Fruit fly (Drosophila melanogaster): ENCODE measurements around the gene Abcd3.
A peak's percentile ranks its signal among the peaks of the same experiment; 100 is the strongest.

The Abcd3 gene

dm6 chrX:19730844-19731243, 19.7 kb upstream of the Abcd3 start, which contains the start of gene AP-1-2beta (continued):
- TF ChIP-seq Chrac-16 (GFP tag; optimal IDR thresholded peaks at IDR 0.05), result no peak
- no peak for TF ChIP-seq bab2 (GFP tag; optimal IDR thresholded peaks at IDR 0.05)
- TF ChIP-seq CG2120 (GFP tag; optimal IDR thresholded peaks at IDR 0.05), result no peak
- TF ChIP-seq CG7745 (tag; optimal IDR thresholded peaks at IDR 0.05), result no peak
- no peak for TF ChIP-seq ac (GFP tag; optimal IDR thresholded peaks at IDR 0.05)
- TF ChIP-seq tin (GFP tag; optimal IDR thresholded peaks at IDR 0.05), result no peak
- TF ChIP-seq jigr1 (GFP tag; IDR thresholded peaks at IDR 0.05), result no peak
- no peak for TF ChIP-seq sc (optimal IDR thresholded peaks at IDR 0.05)
- no peak for TF ChIP-seq sc (GFP tag; optimal IDR thresholded peaks at IDR 0.05)
- no peak for TF ChIP-seq ERR (GFP tag; optimal IDR thresholded peaks at IDR 0.05)
- no peak for TF ChIP-seq gem (tag; optimal IDR thresholded peaks at IDR 0.05)
- no peak for TF ChIP-seq CG3407 (GFP tag; optimal IDR thresholded peaks at IDR 0.05)
- TF ChIP-seq CG11456 (GFP tag; IDR thresholded peaks at IDR 0.05), result no peak
- TF ChIP-seq run (tag; optimal IDR thresholded peaks at IDR 0.05), result no peak
- TF ChIP-seq MBD-R2 (GFP tag; IDR thresholded peaks at IDR 0.05), result peak; percentile 44; the same call in 1 of the 2 replicates
- TF ChIP-seq Nf-YB (GFP tag; optimal IDR thresholded peaks at IDR 0.05), result no peak
- TF ChIP-seq grau (tag; optimal IDR thresholded peaks at IDR 0.05), result no peak
- no peak for TF ChIP-seq Eip74EF (GFP tag; optimal IDR thresholded peaks at IDR 0.05)
- TF ChIP-seq CG4617 (GFP tag; optimal IDR thresholded peaks at IDR 0.05; ENCODE audit: borderline replicate concordance), result peak; percentile 56
- TF ChIP-seq Gug (GFP tag; IDR thresholded peaks at IDR 0.05), result no peak
- no peak for TF ChIP-seq CG5953 (GFP tag; IDR thresholded peaks at IDR 0.05)
- no peak for TF ChIP-seq CG14667 (GFP tag; IDR thresholded peaks at IDR 0.05)
- no peak for TF ChIP-seq Kr (GFP tag; optimal IDR thresholded peaks at IDR 0.05)
- TF ChIP-seq CG1603 (tag; optimal IDR thresholded peaks at IDR 0.05), result no peak
- no peak for TF ChIP-seq Dfd (GFP tag; optimal IDR thresholded peaks at IDR 0.05)
- peak; percentile 38 for TF ChIP-seq Scr (GFP tag; IDR thresholded peaks at IDR 0.05; ENCODE audit: partially characterized antibody)
- TF ChIP-seq E2f1 (GFP tag; IDR thresholded peaks at IDR 0.05), result no peak
- no peak for TF ChIP-seq CG14710 (tag; optimal IDR thresholded peaks at IDR 0.05)
- TF ChIP-seq CG10267 (tag; optimal IDR thresholded peaks at IDR 0.05), result peak; percentile 9
- no peak for TF ChIP-seq CG10431 (GFP tag; optimal IDR thresholded peaks at IDR 0.05)
- TF ChIP-seq her (GFP tag; optimal IDR thresholded peaks at IDR 0.05), result no peak
- no peak for TF ChIP-seq CG31365 (tag; optimal IDR thresholded peaks at IDR 0.05)
- TF ChIP-seq Trl (optimal IDR thresholded peaks at IDR 0.05), result no peak
- no peak for TF ChIP-seq Trl (GFP tag; optimal IDR thresholded peaks at IDR 0.05)
- TF ChIP-seq repo (GFP tag; optimal IDR thresholded peaks at IDR 0.05), result no peak
- TF ChIP-seq cg (GFP tag; optimal IDR thresholded peaks at IDR 0.05), result peak; percentile 17
- no peak for TF ChIP-seq HmgD (GFP tag; optimal IDR thresholded peaks at IDR 0.05)
- no peak for TF ChIP-seq eve (GFP tag; optimal IDR thresholded peaks at IDR 0.05)
- no peak for TF ChIP-seq CG10543 (GFP tag; optimal IDR thresholded peaks at IDR 0.05)
- no peak for TF ChIP-seq CG42726 (GFP tag; IDR thresholded peaks at IDR 0.05; ENCODE audit: partially characterized antibody)
- peak; percentile 9 for TF ChIP-seq CG15514 (GFP tag; optimal IDR thresholded peaks at IDR 0.05)
- no peak for TF ChIP-seq CG18599 (GFP tag; optimal IDR thresholded peaks at IDR 0.05)
- no peak for TF ChIP-seq CG32532 (GFP tag; IDR thresholded peaks at IDR 0.05)
- TF ChIP-seq CG8924 (tag; optimal IDR thresholded peaks at IDR 0.05), result no peak
- TF ChIP-seq dm (GFP tag; optimal IDR thresholded peaks at IDR 0.05), result no peak
- TF ChIP-seq sob (GFP tag; IDR thresholded peaks at IDR 0.05), result no peak
- no peak for TF ChIP-seq CG12155 (GFP tag; optimal IDR thresholded peaks at IDR 0.05)
- TF ChIP-seq CG12219 (GFP tag; optimal IDR thresholded peaks at IDR 0.05), result no peak
- TF ChIP-seq trem (tag; optimal IDR thresholded peaks at IDR 0.05), result peak; percentile 43
- TF ChIP-seq dan (GFP tag; IDR thresholded peaks at IDR 0.05), result no peak
- TF ChIP-seq NfI (GFP tag; optimal IDR thresholded peaks at IDR 0.05), result no peak
- no peak for TF ChIP-seq NK7.1 (GFP tag; optimal IDR thresholded peaks at IDR 0.05)
